In genomic region chr3R:23360356-23360755, dm6 we compare ENCODE assay signal across 3 fruit fly cellular contexts.
TF ChIP-seq lines count a peak whose summit lies in the region.

No protein-coding gene starts in this region.

- no peak for TF ChIP-seq CTCF in whole organism, embryonic (GFP tag; optimal IDR thresholded peaks at IDR 0.05; lab: Kevin White, UChicago)

TF ChIP-seq in whole organism, embryonic, 481 proteins besides CTCF, POLR2A, EP300 and RAD21:
- TF ChIP-seq Ets65A (GFP tag; lab: Kevin White, UChicago) (peak; percentile 16), CG16779 (GFP tag; IDR thresholded peaks at IDR 0.05; lab: Robert Waterston, UW) (0 out of 2 replicates have a peak, but pooled peaks have one; percentile 19), sens (GFP tag; lab: Kevin White, UChicago) (peak; percentile 46), ab (GFP tag; optimal IDR thresholded peaks at IDR 0.05; lab: Kevin White, UChicago) (no peak)

TF ChIP-seq in whole organism, prepupa, 60 proteins besides CTCF, POLR2A, EP300 and RAD21:
- TF ChIP-seq spab (GFP tag; optimal IDR thresholded peaks at IDR 0.05; lab: Kevin White, UChicago) (no peak), CG8119 (GFP tag; IDR thresholded peaks at IDR 0.05; lab: Robert Waterston, UW) (no peak), CG9139 (GFP tag; optimal IDR thresholded peaks at IDR 0.05; lab: Kevin White, UChicago) (no peak), svp (GFP tag; lab: Kevin White, UChicago) (peak; percentile 94)

TF ChIP-seq in whole organism, pupa, 21 proteins besides CTCF, POLR2A, EP300 and RAD21:
- TF ChIP-seq Pif1B (GFP tag; optimal IDR thresholded peaks at IDR 0.05; lab: Kevin White, UChicago) = no peak
- TF ChIP-seq EcR (GFP tag; optimal IDR thresholded peaks at IDR 0.05; lab: Kevin White, UChicago) = peak; percentile 23

Comparison
In these comparisons a context has a peak if more than half of its experiments do, and no peak if none do; other contexts are left out.
1. Of the 7 proteins assayed by ChIP-seq in both whole organism, embryonic and whole organism, prepupa: peak only in whole organism, embryonic: CG16779; only in whole organism, prepupa: none; in both: none; in neither: 6.